Worm (Caenorhabditis elegans) whole organism, L3 larva: Measurements from ENCODE around the gene C35A5.11.

Experiments used
- aly-2 ChIP-seq: fragments of 150-350 bp; optimal IDR thresholded peaks from 2 replicates; lab custom pipeline; 2014; ENCODE audit warnings: missing biosample characterization, missing genetic modification characterization
- fos-1 ChIP-seq: fragments of 150-350 bp; optimal IDR thresholded peaks from 2 replicates; lab custom pipeline; 2014; ENCODE audit warnings: missing biosample characterization, missing genetic modification characterization
- jun-1 ChIP-seq: fragments of 150-350 bp; optimal IDR thresholded peaks from 2 replicates; lab custom pipeline; 2014; ENCODE audit warnings: missing biosample characterization, missing genetic modification reagents, missing genetic modification characterization
- lin-15B ChIP-seq: fragments of 150-350 bp; optimal IDR thresholded peaks from 2 replicates; lab custom pipeline; 2014; ENCODE audit warnings: missing biosample characterization, missing genetic modification characterization
- nfya-1 ChIP-seq: sonication (generic microtip); optimal IDR thresholded peaks from 2 replicates; lab custom pipeline; 2017; ENCODE audit warnings: missing genetic modification characterization, mild to moderate bottlenecking, missing compliant biosample characterization, antibody characterized with exemption, moderate library complexity; ENCODE audit not compliant: insufficient read depth
- nhr-12 ChIP-seq: fragments of 150-350 bp; optimal IDR thresholded peaks from 2 replicates; lab custom pipeline; 2014; ENCODE audit warnings: missing biosample characterization, missing genetic modification characterization
- pqm-1 ChIP-seq: fragments of 150-350 bp; optimal IDR thresholded peaks from 2 replicates; lab custom pipeline; 2017; ENCODE audit warnings: missing biosample characterization, missing genetic modification characterization, inconsistent platforms
- unc-39 ChIP-seq: sonication (generic microtip); optimal IDR thresholded peaks from 4 replicates; lab custom pipeline; 2017; ENCODE audit warnings: missing biosample characterization, missing genetic modification characterization
- unc-62 ChIP-seq: fragments of 150-350 bp; sonication (generic microtip); optimal IDR thresholded peaks from 4 replicates; lab custom pipeline; 2014; ENCODE audit warnings: missing biosample characterization, missing genetic modification reagents, missing genetic modification characterization
- zag-1 ChIP-seq: fragments of 150-350 bp; optimal IDR thresholded peaks from 2 replicates; lab custom pipeline; 2014; ENCODE audit warnings: missing biosample characterization, missing genetic modification characterization
- ztf-4 ChIP-seq: fragments of 150-350 bp; optimal IDR thresholded peaks from 2 replicates; lab custom pipeline; 2014; ENCODE audit warnings: missing biosample characterization, missing genetic modification characterization

DNA sequence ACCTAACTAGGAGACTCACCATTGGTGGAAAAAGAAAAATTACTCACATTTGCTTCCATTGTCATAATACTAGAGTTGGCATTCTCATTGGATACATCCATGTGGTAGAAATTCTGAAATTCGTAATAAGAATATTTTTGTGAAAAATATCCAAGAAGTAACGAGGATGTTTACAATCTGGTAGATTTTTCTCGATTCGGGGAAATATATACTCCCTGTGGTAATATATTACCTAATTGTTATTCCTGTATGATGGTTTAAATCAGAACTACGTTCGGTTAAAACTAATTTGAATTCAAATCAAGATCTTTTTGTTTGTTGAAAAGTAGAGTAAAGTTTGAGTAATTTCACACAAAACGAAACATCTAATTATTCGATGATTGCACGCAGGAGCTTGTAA, 46.1 kb upstream of the C35A5.11 start, which contains the start of gene srd-34:
- TF ChIP-seq jun-1 (tag; lab: Kevin White, UChicago) (no peak), nfya-1 (tag; lab: Kevin White, UChicago) (no peak), zag-1 (tag; lab: Kevin White, UChicago) (no peak), unc-39 (tag; lab: Kevin White, UChicago) (no peak), fos-1 (tag; lab: Kevin White, UChicago) (no peak), ztf-4 (tag; lab: Kevin White, UChicago) (no peak), unc-62 (no peak), lin-15B (tag; lab: Kevin White, UChicago) (no peak), nhr-12 (no peak), pqm-1 (tag; lab: Kevin White, UChicago) (no peak), aly-2 (tag; lab: Kevin White, UChicago) (no peak)
